Fruit fly (Drosophila melanogaster): ENCODE data around the gene Tb.

Gene Tb

DNA sequence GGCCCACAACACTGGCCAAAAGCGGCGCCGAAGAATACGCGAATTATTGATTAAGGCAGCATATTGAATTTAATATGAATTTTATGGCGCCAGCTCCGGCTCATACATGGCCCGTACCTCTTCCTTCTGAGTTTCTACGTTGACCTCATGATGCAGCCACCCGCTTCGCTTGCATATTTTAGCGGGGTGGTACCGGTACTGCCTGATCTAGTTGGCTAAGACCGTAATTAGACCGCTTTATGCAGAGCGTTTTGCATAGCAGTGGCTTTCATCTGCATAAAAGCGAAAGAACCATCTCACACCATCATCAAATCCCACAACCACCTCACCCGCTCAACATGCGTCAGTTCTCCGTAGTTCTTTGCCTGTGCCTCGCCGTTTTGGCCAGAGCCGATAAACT, 26.6 kb upstream of the Tb start, which contains the start of gene TwdlJ:
Gene TwdlJ (plus strand): TSS at position 301 of the 400 bp plus-strand sequence.
- TF ChIP-seq bcd (GFP tag; optimal IDR thresholded peaks at IDR 0.05): no peak
- TF ChIP-seq sens-2 (GFP tag; IDR thresholded peaks at IDR 0.05): no peak
- no peak for TF ChIP-seq ac (GFP tag; optimal IDR thresholded peaks at IDR 0.05)
- TF ChIP-seq Fer2 (tag; optimal IDR thresholded peaks at IDR 0.05): no peak
- no peak for TF ChIP-seq Oli (tag; optimal IDR thresholded peaks at IDR 0.05)
- TF ChIP-seq CG7357 (GFP tag; IDR thresholded peaks at IDR 0.05): no peak
- no peak for TF ChIP-seq CG11695 (GFP tag; IDR thresholded peaks at IDR 0.05)
- no peak for TF ChIP-seq cas (GFP tag; IDR thresholded peaks at IDR 0.05)
- TF ChIP-seq row (GFP tag; IDR thresholded peaks at IDR 0.05): no peak
- no peak for TF ChIP-seq Hr3 (GFP tag; optimal IDR thresholded peaks at IDR 0.05)
- no peak for TF ChIP-seq Neu2 (GFP tag; optimal IDR thresholded peaks at IDR 0.05; ENCODE audit: borderline replicate concordance)
- no peak for TF ChIP-seq CG1529 (GFP tag; optimal IDR thresholded peaks at IDR 0.05)
- TF ChIP-seq Deaf1 (tag; optimal IDR thresholded peaks at IDR 0.05): no peak
- TF ChIP-seq dmrt11E (tag; optimal IDR thresholded peaks at IDR 0.05): no peak
- no peak for TF ChIP-seq Pdp1 (GFP tag; optimal IDR thresholded peaks at IDR 0.05)
- TF ChIP-seq p53 (GFP tag; optimal IDR thresholded peaks at IDR 0.05): no peak
- TF ChIP-seq CG12942 (GFP tag; optimal IDR thresholded peaks at IDR 0.05): no peak

DNA sequence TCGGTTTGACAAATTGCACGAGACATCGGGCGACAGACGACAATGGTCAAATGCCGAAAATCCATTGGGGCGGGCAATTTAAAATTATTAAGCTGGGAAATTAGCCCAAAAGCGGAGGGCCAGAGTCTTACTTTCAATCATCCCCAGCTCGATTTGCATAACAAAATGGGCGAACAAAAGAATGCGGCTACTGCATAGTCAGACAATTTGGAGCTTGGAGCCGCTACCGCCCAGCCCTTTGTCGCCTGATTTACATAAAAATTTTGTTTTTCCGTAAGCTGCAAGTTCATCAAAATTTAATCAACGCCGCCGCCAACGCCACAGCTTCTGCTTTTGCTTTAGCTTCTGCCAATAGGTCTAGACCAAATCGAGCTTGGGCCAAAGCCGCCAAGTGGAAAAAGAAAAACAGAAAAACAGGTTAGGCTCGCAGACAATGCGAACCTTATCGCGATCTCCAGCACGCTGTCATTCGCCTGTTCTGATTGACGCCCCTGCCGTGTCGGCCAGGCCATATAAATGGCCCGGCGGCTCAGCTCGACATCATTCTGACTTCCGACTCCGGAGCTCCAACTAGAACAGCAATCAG, 24.8 kb upstream of the Tb start, which contains the start of gene TwdlN:
Gene TwdlN (plus strand): TSS at position 536 of the 586 bp plus-strand sequence.
- TF ChIP-seq Opbp (GFP tag; IDR thresholded peaks at IDR 0.05; ENCODE audit: partially characterized antibody): no peak
- TF ChIP-seq CG6654 (GFP tag; optimal IDR thresholded peaks at IDR 0.05): no peak
- TF ChIP-seq CG30431 (GFP tag; optimal IDR thresholded peaks at IDR 0.05): no peak
- TF ChIP-seq pan (optimal IDR thresholded peaks at IDR 0.05): no peak
- TF ChIP-seq pan (GFP tag; optimal IDR thresholded peaks at IDR 0.05 in 1 of 2, IDR thresholded peaks at IDR 0.05 in 1 of 2): no peak
- TF ChIP-seq CG17361 (GFP tag; IDR thresholded peaks at IDR 0.05): no peak
- no peak for TF ChIP-seq psq (GFP tag; optimal IDR thresholded peaks at IDR 0.05)
- peak; percentile 56 for TF ChIP-seq abd-A (tag; optimal IDR thresholded peaks at IDR 0.05)
- TF ChIP-seq hbn (GFP tag; IDR thresholded peaks at IDR 0.05; ENCODE audit: partially characterized antibody): no peak
- no peak for TF ChIP-seq CG7745 (tag; optimal IDR thresholded peaks at IDR 0.05)
- peak; percentile 70 for TF ChIP-seq sd (tag; optimal IDR thresholded peaks at IDR 0.05)
- no peak for TF ChIP-seq CG14965 (GFP tag; optimal IDR thresholded peaks at IDR 0.05; ENCODE audit: borderline replicate concordance)
- 0 out of 2 replicates have a peak, but pooled peaks have one; percentile 15 for TF ChIP-seq NFAT (GFP tag; IDR thresholded peaks at IDR 0.05)
- TF ChIP-seq CG8290 (GFP tag; optimal IDR thresholded peaks at IDR 0.05): no peak
- no peak for TF ChIP-seq CG8290 (tag; optimal IDR thresholded peaks at IDR 0.05)
- no peak for TF ChIP-seq CG6813 (GFP tag; optimal IDR thresholded peaks at IDR 0.05)
- no peak for TF ChIP-seq Mes4 (GFP tag; optimal IDR thresholded peaks at IDR 0.05)
- TF ChIP-seq kah (GFP tag; optimal IDR thresholded peaks at IDR 0.05): no peak
- peak; percentile 31 for TF ChIP-seq oc (tag; optimal IDR thresholded peaks at IDR 0.05)
- no peak for TF ChIP-seq disco-r (GFP tag; optimal IDR thresholded peaks at IDR 0.05)
- no peak for TF ChIP-seq CG1792 (GFP tag; optimal IDR thresholded peaks at IDR 0.05)
- no peak for TF ChIP-seq CG14710 (tag; optimal IDR thresholded peaks at IDR 0.05)
- no peak for TF ChIP-seq knrl (GFP tag; IDR thresholded peaks at IDR 0.05; ENCODE audit: partially characterized antibody)
- TF ChIP-seq CG18619 (GFP tag; optimal IDR thresholded peaks at IDR 0.05): no peak
- TF ChIP-seq CG3726 (GFP tag; IDR thresholded peaks at IDR 0.05): no peak
- no peak for TF ChIP-seq sna (GFP tag; IDR thresholded peaks at IDR 0.05; ENCODE audit: partially characterized antibody)
- TF ChIP-seq CG12942 (GFP tag; optimal IDR thresholded peaks at IDR 0.05): no peak
- TF ChIP-seq Sry-δ (GFP tag; optimal IDR thresholded peaks at IDR 0.05): no peak
- TF ChIP-seq odd (GFP tag; optimal IDR thresholded peaks at IDR 0.05): peak; percentile 3
- TF ChIP-seq CG8765 (GFP tag; IDR thresholded peaks at IDR 0.05): no peak
- no peak for TF ChIP-seq ATbp (GFP tag; optimal IDR thresholded peaks at IDR 0.05)
- no peak for TF ChIP-seq Adf1 (GFP tag; IDR thresholded peaks at IDR 0.05)
- TF ChIP-seq grn (GFP tag; optimal IDR thresholded peaks at IDR 0.05): peak; percentile 49
- peak; percentile 87; the same call in 3 of the 4 replicates for TF ChIP-seq chinmo (GFP tag; IDR thresholded peaks at IDR 0.05; ENCODE audit: partially characterized antibody)

Data from whole organism, embryonic.